Fruit fly (Drosophila melanogaster) whole organism, embryonic: ENCODE data around the gene CG7289.
A peak's percentile ranks its signal among the peaks of the same experiment; 100 is the strongest.

Experiments
- Ada2b ChIP-seq: fragments of 200-800 bp; sonication (Bioruptor generic); IDR thresholded peaks from 2 replicates; pipeline ENCODE4 v1.3.6; 2022; ENCODE audit warnings: missing biosample characterization, missing genetic modification characterization
- Adf1 ChIP-seq: fragments of 200-800 bp; sonication (Bioruptor generic); IDR thresholded peaks from 2 replicates; pipeline ENCODE4 v1.3.6; 2022; ENCODE audit warnings: missing biosample characterization, missing genetic modification characterization
- Awh ChIP-seq: fragments of 200-800 bp; sonication (Bioruptor generic); IDR thresholded peaks from 2 replicates; pipeline ENCODE4, ENCODE4 v1.3.6; 2022; ENCODE audit warnings: missing biosample characterization, missing genetic modification characterization
- CG10565 ChIP-seq: fragments of 200-800 bp; sonication (Bioruptor generic); optimal IDR thresholded peaks from 3 replicates; lab custom pipeline; 2016; ENCODE audit warnings: missing biosample characterization, mild to moderate bottlenecking, missing genetic modification characterization
- CG12071 ChIP-seq: fragments of 200-800 bp; sonication (Bioruptor generic); optimal IDR thresholded peaks from 3 replicates; lab custom pipeline; 2018; ENCODE audit warnings: missing biosample characterization, mild to moderate bottlenecking, missing genetic modification characterization
- CG12299 ChIP-seq: fragments of 200-800 bp; sonication (Bioruptor generic); optimal IDR thresholded peaks from 2 replicates; lab custom pipeline; 2018; ENCODE audit warnings: missing biosample characterization, mild to moderate bottlenecking, missing genetic modification characterization
- CG12659 ChIP-seq: fragments of 200-800 bp; sonication (Bioruptor generic); optimal IDR thresholded peaks from 3 replicates; lab custom pipeline; 2017; ENCODE audit warnings: mild to moderate bottlenecking, missing biosample characterization, missing genetic modification reagents, missing genetic modification characterization
- CG13775 ChIP-seq: fragments of 200-800 bp; sonication (Bioruptor generic); optimal IDR thresholded peaks from 3 replicates; lab custom pipeline; 2017; ENCODE audit warnings: missing biosample characterization, mild to moderate bottlenecking, missing genetic modification characterization
- CG1529 ChIP-seq: fragments of 200-800 bp; sonication (Bioruptor generic); optimal IDR thresholded peaks from 3 replicates; lab custom pipeline; 2018; ENCODE audit warnings: missing biosample characterization, missing genetic modification characterization
- CG1602 ChIP-seq: fragments of 200-800 bp; sonication (Bioruptor generic); optimal IDR thresholded peaks from 3 replicates; lab custom pipeline; 2016; ENCODE audit warnings: missing biosample characterization, missing genetic modification characterization
- CG33557 ChIP-seq: fragments of 200-800 bp; sonication (Bioruptor generic); optimal IDR thresholded peaks from 2 replicates; lab custom pipeline; 2019; ENCODE audit warnings: missing biosample characterization, mild to moderate bottlenecking, missing genetic modification characterization, moderate library complexity
- CG6272 ChIP-seq: fragments of 200-800 bp; sonication (Bioruptor generic); IDR thresholded peaks from 2 replicates; pipeline ENCODE4 v1.3.6; 2022; ENCODE audit warnings: missing biosample characterization, missing genetic modification characterization
- CG6683 ChIP-seq: fragments of 200-800 bp; sonication (Bioruptor generic); optimal IDR thresholded peaks from 2 replicates; lab custom pipeline; 2017; ENCODE audit warnings: missing biosample characterization, mild to moderate bottlenecking, missing genetic modification characterization, missing genetic modification reagents
- CG6854 ChIP-seq: fragments of 200-800 bp; sonication (Bioruptor generic); optimal IDR thresholded peaks from 3 replicates; lab custom pipeline; 2017; ENCODE audit warnings: missing biosample characterization, mild to moderate bottlenecking, missing genetic modification characterization
- CG7928 ChIP-seq: fragments of 200-800 bp; sonication (Bioruptor generic); optimal IDR thresholded peaks from 2 replicates; lab custom pipeline; 2017; ENCODE audit warnings: missing biosample characterization, mild to moderate bottlenecking, missing genetic modification characterization
- CG9932 ChIP-seq: fragments of 200-800 bp; sonication (Bioruptor generic); IDR thresholded peaks from 2 replicates; pipeline ENCODE4 v1.3.6; 2022; ENCODE audit warnings: missing biosample characterization, missing genetic modification characterization
- CoRest ChIP-seq: fragments of 200-800 bp; sonication (Bioruptor generic); optimal IDR thresholded peaks from 3 replicates; lab custom pipeline; 2018; ENCODE audit warnings: missing biosample characterization, mild to moderate bottlenecking, missing genetic modification characterization, moderate library complexity
- Deaf1 ChIP-seq: fragments of 200-800 bp; optimal IDR thresholded peaks from 3 replicates; lab custom pipeline; 2019; ENCODE audit warnings: missing biosample characterization, mild to moderate bottlenecking, missing genetic modification characterization, moderate library complexity
- Dp ChIP-seq: fragments of 200-800 bp; sonication (Bioruptor generic); optimal IDR thresholded peaks from 2 replicates; lab custom pipeline; 2018; ENCODE audit warnings: missing biosample characterization, mild to moderate bottlenecking, missing genetic modification characterization, moderate library complexity
- Gug ChIP-seq: fragments of 200-800 bp; sonication (Bioruptor generic); IDR thresholded peaks from 4 replicates; pipeline ENCODE4 v1.3.6; 2022; ENCODE audit warnings: missing biosample characterization, missing genetic modification characterization
- HLH4C ChIP-seq: fragments of 200-800 bp; sonication (Bioruptor generic); IDR thresholded peaks from 3 replicates; pipeline ENCODE4 v1.3.6; 2022; ENCODE audit warnings: missing biosample characterization, missing genetic modification characterization; ENCODE audit not compliant: partially characterized antibody
- Hmr ChIP-seq: fragments of 200-800 bp; sonication (Bioruptor generic); optimal IDR thresholded peaks from 3 replicates; lab custom pipeline; 2017; ENCODE audit warnings: mild to moderate bottlenecking, missing biosample characterization, missing genetic modification reagents, missing genetic modification characterization
- Hr78 ChIP-seq, 2 experiments: fragments of 200-800 bp in 1 of 2; fragments of >200 bp in 1 of 2; sonication (Bioruptor generic) in 1 of 2; optimal IDR thresholded peaks; 2 replicates each; lab custom pipeline; 2017 to 2019; ENCODE audit warnings: missing biosample characterization in 2 of 2, missing genetic modification characterization in 2 of 2, mild to moderate bottlenecking in 1 of 2, moderate library complexity in 1 of 2
- Ssrp ChIP-seq: fragments of 200-800 bp; sonication (Bioruptor generic); optimal IDR thresholded peaks from 2 replicates; lab custom pipeline; 2018; ENCODE audit warnings: missing biosample characterization, mild to moderate bottlenecking, missing genetic modification characterization, moderate library complexity
- Xbp1 ChIP-seq: fragments of 200-800 bp; sonication (Bioruptor generic); optimal IDR thresholded peaks from 3 replicates; lab custom pipeline; 2016; ENCODE audit warnings: missing biosample characterization, mild to moderate bottlenecking, missing genetic modification characterization
- dmrt99B ChIP-seq: fragments of 200-800 bp; sonication (Bioruptor generic); optimal IDR thresholded peaks from 2 replicates; lab custom pipeline; 2018; ENCODE audit warnings: missing biosample characterization, mild to moderate bottlenecking, missing genetic modification characterization, moderate library complexity
- eyg ChIP-seq: fragments of 200-800 bp; sonication (Bioruptor generic); optimal IDR thresholded peaks from 3 replicates; lab custom pipeline; 2016; ENCODE audit warnings: missing biosample characterization, missing genetic modification characterization
- fd96Cb ChIP-seq: fragments of 200-800 bp; sonication (Bioruptor generic); optimal IDR thresholded peaks from 2 replicates; lab custom pipeline; 2018; ENCODE audit warnings: missing biosample characterization, mild to moderate bottlenecking, missing genetic modification characterization, moderate library complexity
- h ChIP-seq: fragments of >200 bp; optimal IDR thresholded peaks from 2 replicates; lab custom pipeline; 2017
- hb ChIP-seq: fragments of 200-800 bp; sonication (Bioruptor generic); IDR thresholded peaks from 3 replicates; pipeline ENCODE4 v1.3.6; 2022; ENCODE audit warnings: missing biosample characterization, missing genetic modification characterization; ENCODE audit not compliant: partially characterized antibody
- kah ChIP-seq: fragments of 200-800 bp; sonication (Bioruptor generic); optimal IDR thresholded peaks from 2 replicates; lab custom pipeline; 2018; ENCODE audit warnings: missing biosample characterization, mild to moderate bottlenecking, missing genetic modification characterization
- lola ChIP-seq, 3 experiments: fragments of >200 bp in 2 of 3; fragments of 200-800 bp in 1 of 3; sonication (Bioruptor generic) in 1 of 3; optimal IDR thresholded peaks; 2 replicates each; lab custom pipeline; 2017 to 2019; ENCODE audit warnings: missing biosample characterization in 3 of 3, missing genetic modification characterization in 3 of 3, mild to moderate bottlenecking in 1 of 3, moderate library complexity in 1 of 3
- nmo ChIP-seq: fragments of 200-800 bp; sonication (Bioruptor generic); optimal IDR thresholded peaks from 2 replicates; lab custom pipeline; 2018; ENCODE audit warnings: missing biosample characterization, mild to moderate bottlenecking, missing genetic modification characterization, moderate library complexity
- prd ChIP-seq, 3 experiments: fragments of >200 bp in 2 of 3; fragments of 200-800 bp in 1 of 3; sonication (Bioruptor generic) in 1 of 3; optimal IDR thresholded peaks in 2 of 3; IDR thresholded peaks in 1 of 3; 2 replicates in 2 of 3; 3 replicates in 1 of 3; pipeline versions ENCODE4 v1.3.6 to Lab custom; 2017 to 2022; ENCODE audit warnings: missing biosample characterization in 1 of 3, missing genetic modification characterization in 1 of 3
- pzg ChIP-seq: fragments of 200-800 bp; sonication (Bioruptor generic); optimal IDR thresholded peaks from 3 replicates; lab custom pipeline; 2018; ENCODE audit warnings: missing biosample characterization, mild to moderate bottlenecking, missing genetic modification characterization, moderate library complexity
- row ChIP-seq: fragments of 200-800 bp; sonication (Bioruptor generic); IDR thresholded peaks from 3 replicates; pipeline ENCODE4 v1.3.6; 2022; ENCODE audit warnings: missing biosample characterization, missing genetic modification characterization
- sna ChIP-seq: fragments of 200-800 bp; sonication (Bioruptor generic); IDR thresholded peaks from 2 replicates; pipeline ENCODE4 v1.3.6; 2022; ENCODE audit warnings: missing biosample characterization, missing genetic modification characterization; ENCODE audit not compliant: partially characterized antibody
- ttk ChIP-seq: fragments of 200-800 bp; sonication (Bioruptor generic); IDR thresholded peaks from 2 replicates; pipeline ENCODE4 v2.1.2; 2022; ENCODE audit warnings: missing biosample characterization, missing genetic modification characterization
- unc-4 ChIP-seq: fragments of 200-800 bp; sonication (Bioruptor generic); IDR thresholded peaks from 2 replicates; pipeline ENCODE4 v1.3.6; 2022; ENCODE audit warnings: missing biosample characterization, missing genetic modification characterization; ENCODE audit not compliant: partially characterized antibody
- vnd ChIP-seq: fragments of 200-800 bp; sonication (Bioruptor generic); IDR thresholded peaks from 3 replicates; pipeline ENCODE4 v1.3.6; 2022; ENCODE audit warnings: missing biosample characterization, missing genetic modification characterization; ENCODE audit not compliant: partially characterized antibody

The CG7289 gene

DNA sequence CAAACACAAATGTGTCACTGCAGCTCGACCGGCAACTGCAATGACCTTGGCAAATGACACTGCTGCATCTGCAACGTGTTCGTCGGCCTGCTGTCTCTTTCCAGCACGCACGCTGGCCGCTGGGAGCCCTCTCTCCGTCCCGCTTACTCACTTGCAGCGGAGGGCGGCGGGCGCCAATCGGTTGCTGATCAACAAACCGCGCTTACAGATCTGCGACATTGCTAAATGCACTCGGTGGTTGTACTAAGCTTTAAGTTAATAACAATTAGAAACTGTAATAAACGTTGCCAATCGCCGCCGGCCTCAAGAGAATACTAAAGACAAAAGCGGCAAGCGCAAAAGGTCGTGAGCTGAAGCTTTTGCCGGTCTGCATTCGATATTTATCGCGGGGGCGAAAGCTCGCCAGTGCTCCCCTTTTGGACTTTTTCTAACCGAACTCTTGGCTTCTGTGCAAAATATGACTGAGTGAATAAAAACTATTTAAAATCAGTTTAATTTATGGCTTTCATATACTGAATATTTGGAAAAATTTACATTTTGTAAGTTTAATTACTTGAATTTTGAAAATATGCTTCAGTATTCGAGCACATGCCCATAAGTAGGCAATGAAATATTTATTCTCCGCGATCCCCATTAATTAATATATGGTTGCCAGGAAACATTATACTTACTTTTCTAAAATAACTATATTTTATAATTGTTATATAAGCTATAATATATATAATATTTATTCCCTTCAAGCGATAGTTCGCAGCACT, 5.6 kb downstream of the CG7289 start, which contains the start of gene Got2 (continued):
- TF ChIP-seq CG7928 (GFP tag; lab: Kevin White, UChicago) (no peak), Ada2b (GFP tag; lab: Robert Waterston, UW) (peak; percentile 37; the same call in 1 of the 2 replicates), CG6854 (GFP tag; lab: Kevin White, UChicago) (peak; percentile 13), Gug (no peak), Hmr (GFP tag; lab: Kevin White, UChicago) (peak; percentile 70), CG6683 (GFP tag; lab: Kevin White, UChicago) (no peak), pzg (GFP tag; lab: Kevin White, UChicago) (peak; percentile 34), h (lab: Kevin White, UChicago) (no peak), CG12659 (GFP tag; lab: Kevin White, UChicago) (no peak), Hr78 (GFP tag; optimal IDR thresholded peaks at IDR 0.05; lab: Kevin White, UChicago) (peak in 1 of 2 experiments; percentile 83), CG33557 (GFP tag; lab: Kevin White, UChicago) (no peak), hb (GFP tag; lab: Robert Waterston, UW) (peak; percentile 77; the same call in 2 of the 3 replicates), lola (GFP tag; optimal IDR thresholded peaks at IDR 0.05; lab: Kevin White, UChicago) (no peak), Adf1 (peak; percentile 25; the same call in 1 of the 2 replicates), sna (peak; percentile 87), CG1529 (GFP tag; lab: Kevin White, UChicago) (no peak), unc-4 (peak; percentile 84), CG1602 (no peak), nmo (GFP tag; lab: Kevin White, UChicago) (peak; percentile 17), ttk (GFP tag; lab: Robert Waterston, UW) (no peak), CG6272 (no peak), CG9932 (GFP tag; lab: Robert Waterston, UW) (peak; percentile 62), HLH4C (peak; percentile 78), eyg (no peak), prd (optimal IDR thresholded peaks at IDR 0.05; lab: Kevin White, UChicago) (no peak), prd (GFP tag; IDR thresholded peaks at IDR 0.05; lab: Robert Waterston, UW) (0 out of 3 replicates have a peak, but pooled peaks have one; percentile 32), CG12071 (GFP tag; lab: Kevin White, UChicago) (no peak), dmrt99B (tag; lab: Kevin White, UChicago) (peak; percentile 19), kah (peak; percentile 16), CG13775 (peak; percentile 20), CG10565 (GFP tag; lab: Kevin White, UChicago) (no peak), Ssrp (tag; lab: Kevin White, UChicago) (peak; percentile 13), fd96Cb (tag; lab: Kevin White, UChicago) (peak; percentile 6), Xbp1 (GFP tag; lab: Kevin White, UChicago) (peak; percentile 27), Dp (GFP tag; lab: Kevin White, UChicago) (peak; percentile 3), Deaf1 (peak; percentile 12), CG12299 (tag; lab: Kevin White, UChicago) (no peak), vnd (peak; percentile 78), CoRest (peak; percentile 39), Awh (no peak), row (GFP tag; lab: Robert Waterston, UW) (peak; percentile 85)
- TF ChIP-seq, all 482 proteins: peak for 122
